Fruit fly (Drosophila melanogaster): ENCODE data around the gene CG13022.

DNA sequence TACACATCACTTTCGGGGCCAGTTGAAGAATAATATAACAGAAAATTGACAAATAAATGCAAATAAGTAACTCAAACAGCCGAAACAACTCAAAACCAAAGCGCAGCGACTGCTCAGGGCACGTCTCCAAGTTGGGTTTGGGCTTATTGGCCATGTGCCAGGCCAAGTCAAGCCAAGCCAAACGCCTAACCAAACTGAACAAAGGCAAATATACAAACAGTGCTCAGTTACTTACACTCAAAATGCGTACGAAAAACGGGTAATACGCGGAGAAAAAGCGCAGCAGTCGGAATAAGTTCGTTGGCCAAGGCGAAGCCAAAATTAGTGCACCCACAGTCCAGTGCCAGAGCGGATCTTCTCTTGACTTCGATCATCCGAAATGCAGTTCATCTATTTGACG is 15.8 kb downstream of the CG13022 start, which contains the start of gene CG13028:
- no peak for TF ChIP-seq CG9948 (tag; optimal IDR thresholded peaks at IDR 0.05)
- no peak for TF ChIP-seq CG13204 (GFP tag; optimal IDR thresholded peaks at IDR 0.05)
- TF ChIP-seq CG34367 (tag; optimal IDR thresholded peaks at IDR 0.05): no peak
- no peak for TF ChIP-seq CG8301 (tag; optimal IDR thresholded peaks at IDR 0.05)
- no peak for TF ChIP-seq CG14655 (GFP tag; optimal IDR thresholded peaks at IDR 0.05)
- no peak for TF ChIP-seq CG12605 (GFP tag; IDR thresholded peaks at IDR 0.05)
- no peak for TF ChIP-seq CG15710 (tag; optimal IDR thresholded peaks at IDR 0.05)
- TF ChIP-seq Pif1A (GFP tag; optimal IDR thresholded peaks at IDR 0.05): no peak
- TF ChIP-seq fd96Ca (GFP tag; IDR thresholded peaks at IDR 0.05): no peak
